Worm (Caenorhabditis elegans) whole organism, midembryonic: Measurements from ENCODE around the gene Y49F6B.13.

ENCODE experiments used
- T22C8.4 ChIP-seq: fragments of 200-800 bp; sonication (Bioruptor generic); IDR thresholded peaks from 2 replicates; pipeline ENCODE4 v1.3.6; 2022; ENCODE audit warnings: missing genetic modification characterization, missing compliant biosample characterization
- cog-1 ChIP-seq: sonication (generic microtip); optimal IDR thresholded peaks from 2 replicates; lab custom pipeline; 2016; ENCODE audit warnings: missing genetic modification characterization, missing compliant biosample characterization
- flt-1 ChIP-seq: fragments of 200-800 bp; sonication (Bioruptor generic); IDR thresholded peaks from 2 replicates; pipeline ENCODE4 v1.3.6; 2022; ENCODE audit warnings: missing genetic modification characterization, missing compliant biosample characterization
- klf-2 ChIP-seq: fragments of 200-800 bp; sonication (Bioruptor generic); conservative IDR thresholded peaks from 2 replicates; pipeline ENCODE4 v1.3.6; 2022; ENCODE audit warnings: missing genetic modification reagents, missing genetic modification characterization, missing compliant biosample characterization
- med-1 ChIP-seq: sonication (generic microtip); optimal IDR thresholded peaks from 2 replicates; lab custom pipeline; 2017; ENCODE audit warnings: missing genetic modification characterization, mild to moderate bottlenecking, missing compliant biosample characterization, antibody characterized with exemption, missing genetic modification reagents; ENCODE audit not compliant: insufficient read depth
- ref-1 ChIP-seq: fragments of 200-800 bp; sonication (Bioruptor generic); conservative IDR thresholded peaks from 2 replicates; pipeline ENCODE4 v1.3.6; 2022; ENCODE audit warnings: missing genetic modification reagents, missing genetic modification characterization, missing compliant biosample characterization
- ztf-29 ChIP-seq: fragments of 200-800 bp; sonication (Bioruptor generic); IDR thresholded peaks from 2 replicates; pipeline ENCODE4 v1.3.6; 2022; ENCODE audit warnings: missing genetic modification reagents, missing genetic modification characterization, missing compliant biosample characterization

DNA sequence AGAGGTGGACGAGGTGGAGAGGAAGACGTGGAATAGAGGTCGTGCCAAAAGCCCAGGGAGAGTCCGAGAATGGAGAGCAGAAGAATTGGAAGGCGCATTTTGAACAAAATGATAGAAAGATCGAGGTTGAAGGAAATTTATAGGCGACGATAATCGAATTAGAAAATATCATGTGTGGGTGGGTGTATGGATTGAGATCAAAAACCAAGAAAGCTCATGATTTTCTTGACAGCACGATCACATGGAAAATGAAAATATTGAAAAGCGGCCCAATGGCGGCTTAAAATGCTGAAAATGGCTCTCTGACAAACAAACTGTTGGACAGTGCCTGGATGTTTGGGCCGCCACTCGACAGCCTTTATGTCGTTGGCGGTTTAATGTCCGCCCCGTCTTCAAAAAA is 8.4 kb downstream of the Y49F6B.13 start, which contains the start of gene C16C8.9:
- TF ChIP-seq klf-2 (no peak), T22C8.4 (no peak), flt-1 (GFP tag; lab: Robert Waterston, UW) (no peak), med-1 (GFP tag; lab: Kevin White, UChicago) (no peak), ref-1 (GFP tag; lab: Robert Waterston, UW) (no peak), ztf-29 (GFP tag; lab: Robert Waterston, UW) (no peak), cog-1 (no peak)
